Fruit fly (Drosophila melanogaster): ENCODE results near the gene CG11693.

- TF ChIP-seq Sin3A (optimal IDR thresholded peaks at IDR 0.05), result no peak
- TF ChIP-seq h (optimal IDR thresholded peaks at IDR 0.05), result no peak
- no peak for TF ChIP-seq ttk (optimal IDR thresholded peaks at IDR 0.05)
- TF ChIP-seq psq (optimal IDR thresholded peaks at IDR 0.05), result no peak
- TF ChIP-seq Myc (optimal IDR thresholded peaks at IDR 0.05), result no peak
- no peak for TF ChIP-seq insv (optimal IDR thresholded peaks at IDR 0.05)
Observed at dm6 chr3R:8279970-8280369, 30.6 kb downstream of the CG11693 start.

Measured in Kc167 (cell line).